Fruit fly (Drosophila melanogaster) whole organism, embryonic: ENCODE data around the gene CG5863.

Source experiments
- Ada2b ChIP-seq: fragments of 200-800 bp; sonication (Bioruptor generic); IDR thresholded peaks from 2 replicates; pipeline ENCODE4 v1.3.6; 2022; ENCODE audit warnings: missing biosample characterization, missing genetic modification characterization
- CG12155 ChIP-seq: fragments of 200-800 bp; sonication (Bioruptor generic); optimal IDR thresholded peaks from 3 replicates; lab custom pipeline; 2016; ENCODE audit warnings: missing biosample characterization, missing genetic modification characterization
- CG30403 ChIP-seq: fragments of 200-800 bp; sonication (Bioruptor generic); optimal IDR thresholded peaks from 3 replicates; lab custom pipeline; 2016; ENCODE audit warnings: missing biosample characterization, missing genetic modification characterization
- CG4820 ChIP-seq: fragments of 200-800 bp; sonication (Bioruptor generic); optimal IDR thresholded peaks from 3 replicates; lab custom pipeline; 2016; ENCODE audit warnings: missing biosample characterization, missing genetic modification characterization
- CG7839 ChIP-seq: fragments of 200-800 bp; sonication (Bioruptor generic); optimal IDR thresholded peaks from 3 replicates; lab custom pipeline; 2018; ENCODE audit warnings: missing biosample characterization, mild to moderate bottlenecking, missing genetic modification characterization, moderate library complexity
- Deaf1 ChIP-seq: fragments of 200-800 bp; optimal IDR thresholded peaks from 3 replicates; lab custom pipeline; 2019; ENCODE audit warnings: missing biosample characterization, mild to moderate bottlenecking, missing genetic modification characterization, moderate library complexity
- ap ChIP-seq: fragments of 200-800 bp; sonication (Bioruptor generic); IDR thresholded peaks from 2 replicates; pipeline ENCODE4 v1.3.6; 2022; ENCODE audit warnings: missing biosample characterization, missing genetic modification characterization
- ase ChIP-seq: fragments of 200-800 bp; sonication (Bioruptor generic); IDR thresholded peaks from 3 replicates; pipeline ENCODE4 v1.3.6; 2022; ENCODE audit warnings: missing biosample characterization, missing genetic modification characterization
- gcm ChIP-seq: fragments of 200-800 bp; sonication (Bioruptor generic); optimal IDR thresholded peaks from 2 replicates; lab custom pipeline; 2019; ENCODE audit warnings: missing biosample characterization, mild to moderate bottlenecking, missing genetic modification characterization, moderate library complexity
- nerfin-2 ChIP-seq: fragments of 200-800 bp; sonication (Bioruptor generic); IDR thresholded peaks from 2 replicates; pipeline ENCODE4 v1.3.6; 2022; ENCODE audit warnings: missing biosample characterization, missing genetic modification characterization; ENCODE audit not compliant: partially characterized antibody
- psq ChIP-seq: fragments of 200-800 bp; sonication (Bioruptor generic); optimal IDR thresholded peaks from 2 replicates; lab custom pipeline; 2017; ENCODE audit warnings: missing biosample characterization, missing genetic modification characterization
- tup ChIP-seq: fragments of 200-800 bp; sonication (Bioruptor generic); optimal IDR thresholded peaks from 2 replicates; lab custom pipeline; 2016; ENCODE audit warnings: missing biosample characterization, mild to moderate bottlenecking, missing genetic modification characterization, moderate library complexity
- vfl ChIP-seq: fragments of 200-800 bp; sonication (Bioruptor generic); optimal IDR thresholded peaks from 2 replicates; lab custom pipeline; 2016; ENCODE audit warnings: missing biosample characterization, missing genetic modification characterization
- zen2 ChIP-seq: fragments of 200-800 bp; sonication (Bioruptor generic); IDR thresholded peaks from 3 replicates; pipeline ENCODE4 v1.3.6; 2022; ENCODE audit warnings: missing biosample characterization, missing genetic modification characterization; ENCODE audit not compliant: partially characterized antibody

- TF ChIP-seq CG12155 (GFP tag; lab: Kevin White, UChicago) (no peak), ap (GFP tag; lab: Robert Waterston, UW) (no peak), gcm (GFP tag; lab: Kevin White, UChicago) (no peak), nerfin-2 (GFP tag; lab: Robert Waterston, UW) (no peak), Ada2b (no peak), vfl (GFP tag; lab: Kevin White, UChicago) (no peak), zen2 (peak; percentile 44; the same call in 1 of the 3 replicates), CG7839 (tag; lab: Kevin White, UChicago) (no peak), psq (no peak), Deaf1 (tag; lab: Kevin White, UChicago) (no peak), ase (no peak), CG4820 (GFP tag; lab: Kevin White, UChicago) (no peak), tup (GFP tag; lab: Kevin White, UChicago) (no peak), CG30403 (GFP tag; lab: Kevin White, UChicago) (no peak)
Measured at dm6 chr3R:17425417-17425915, 14.6 kb downstream of the CG5863 start, which contains the start of gene cysu.
